Worm (Caenorhabditis elegans) whole organism, L1 larva: ENCODE measurements around the gene R02D5.4.
A peak's percentile ranks its signal among the peaks of the same experiment; 100 is the strongest.

Source experiments
- C16A3.4 ChIP-seq: fragments of 150-350 bp; optimal IDR thresholded peaks from 2 replicates; lab custom pipeline; 2014; ENCODE audit warnings: missing biosample characterization, missing genetic modification characterization
- C34B4.2 ChIP-seq: sonication (generic microtip); optimal IDR thresholded peaks from 2 replicates; lab custom pipeline; 2017; ENCODE audit warnings: mild to moderate bottlenecking, missing genetic modification characterization, missing compliant biosample characterization
- aly-2 ChIP-seq: fragments of 150-350 bp; optimal IDR thresholded peaks from 2 replicates; lab custom pipeline; 2014; ENCODE audit warnings: missing biosample characterization, missing genetic modification characterization
- ama-1 ChIP-seq: fragments of 150-350 bp; optimal IDR thresholded peaks from 2 replicates; lab custom pipeline; 2014
- ceh-82 ChIP-seq, 3 experiments: fragments of 150-350 bp in 1 of 3; sonication (generic microtip) in 2 of 3; optimal IDR thresholded peaks; 2 replicates each; lab custom pipeline; 2014 to 2017; ENCODE audit warnings: missing biosample characterization in 3 of 3, missing genetic modification characterization in 3 of 3
- ceh-88 ChIP-seq: fragments of 200-800 bp; sonication (Bioruptor generic); IDR thresholded peaks from 2 replicates; pipeline ENCODE4 v1.3.6; 2022; ENCODE audit warnings: missing genetic modification characterization, missing compliant biosample characterization
- dpl-1 ChIP-seq, 3 experiments: fragments of 150-350 bp in 2 of 3; sonication (generic microtip) in 1 of 3; optimal IDR thresholded peaks; 2 replicates each; lab custom pipeline; 2014 to 2017; ENCODE audit warnings: missing biosample characterization in 3 of 3, missing genetic modification characterization in 3 of 3, missing genetic modification reagents in 3 of 3
- dsc-1 ChIP-seq: sonication (generic microtip); optimal IDR thresholded peaks from 2 replicates; lab custom pipeline; 2016; ENCODE audit warnings: mild to moderate bottlenecking, missing genetic modification characterization, missing compliant biosample characterization
- efl-1 ChIP-seq, 4 experiments: fragments of 150-350 bp; optimal IDR thresholded peaks in 3 of 4; peaks in 1 of 4; 1 replicate in 1 of 4; 2 replicates in 3 of 4; lab custom pipeline; 2014; ENCODE audit warnings: missing biosample characterization in 2 of 4, missing genetic modification characterization in 2 of 4, missing genetic modification reagents in 2 of 4
- efl-3 ChIP-seq: fragments of 200-800 bp; sonication (Bioruptor generic); optimal IDR thresholded peaks from 2 replicates; lab custom pipeline; 2018; ENCODE audit warnings: mild to moderate bottlenecking, missing genetic modification characterization, missing compliant biosample characterization
- egl-27 ChIP-seq, 2 experiments: fragments of 150-350 bp in 1 of 2; sonication (generic microtip); optimal IDR thresholded peaks; 3 replicates each; lab custom pipeline; 2017 to 2018; ENCODE audit warnings: missing biosample characterization in 2 of 2, missing genetic modification characterization in 2 of 2, missing genetic modification reagents in 2 of 2
- ets-5 ChIP-seq: fragments of 200-800 bp; sonication (Bioruptor generic); IDR thresholded peaks from 2 replicates; pipeline ENCODE4 v1.3.6; 2022; ENCODE audit warnings: missing genetic modification characterization, missing compliant biosample characterization
- fkh-8 ChIP-seq: sonication (generic microtip); optimal IDR thresholded peaks from 2 replicates; lab custom pipeline; 2016; ENCODE audit warnings: mild to moderate bottlenecking, missing genetic modification characterization, missing compliant biosample characterization
- hlh-4 ChIP-seq: sonication (generic microtip); optimal IDR thresholded peaks from 2 replicates; lab custom pipeline; 2016; ENCODE audit warnings: mild to moderate bottlenecking, missing genetic modification characterization, missing compliant biosample characterization
- jun-1 ChIP-seq: fragments of 150-350 bp; optimal IDR thresholded peaks from 2 replicates; lab custom pipeline; 2014; ENCODE audit warnings: missing biosample characterization, missing genetic modification reagents, missing genetic modification characterization
- lin-14 ChIP-seq: fragments of 200-800 bp; sonication (Bioruptor generic); optimal IDR thresholded peaks from 2 replicates; lab custom pipeline; 2018; ENCODE audit warnings: mild to moderate bottlenecking, missing genetic modification characterization, moderate library complexity, missing compliant biosample characterization
- lin-15B ChIP-seq: fragments of 150-350 bp; sonication (generic microtip); optimal IDR thresholded peaks from 3 replicates; lab custom pipeline; 2014; ENCODE audit warnings: missing biosample characterization, missing genetic modification characterization
- lin-35 ChIP-seq, 2 experiments: fragments of 150-350 bp; optimal IDR thresholded peaks; 2 replicates each; lab custom pipeline; 2014; ENCODE audit warnings: missing biosample characterization in 2 of 2, missing genetic modification characterization in 2 of 2, missing genetic modification reagents in 2 of 2
- lir-3 ChIP-seq: sonication (generic microtip); optimal IDR thresholded peaks from 2 replicates; lab custom pipeline; 2016; ENCODE audit warnings: mild to moderate bottlenecking, missing genetic modification characterization, moderate library complexity, missing compliant biosample characterization; ENCODE audit not compliant: poor library complexity
- nhr-11 ChIP-seq: fragments of 150-350 bp; optimal IDR thresholded peaks from 2 replicates; lab custom pipeline; 2014; ENCODE audit warnings: missing biosample characterization, missing genetic modification characterization
- nhr-19 ChIP-seq: fragments of 200-800 bp; sonication (Bioruptor generic); conservative IDR thresholded peaks from 2 replicates; pipeline ENCODE4 v1.3.6; 2022; ENCODE audit warnings: missing genetic modification characterization, missing compliant biosample characterization
- nhr-20 ChIP-seq: sonication (generic microtip); optimal IDR thresholded peaks from 2 replicates; lab custom pipeline; 2016; ENCODE audit warnings: mild to moderate bottlenecking, missing genetic modification characterization, missing compliant biosample characterization
- nhr-28 ChIP-seq: fragments of 150-350 bp; optimal IDR thresholded peaks from 2 replicates; lab custom pipeline; 2014; ENCODE audit warnings: missing biosample characterization, missing genetic modification characterization
- nhr-47 ChIP-seq: sonication (generic microtip); optimal IDR thresholded peaks from 2 replicates; lab custom pipeline; 2016; ENCODE audit warnings: mild to moderate bottlenecking, missing genetic modification characterization, moderate library complexity, missing compliant biosample characterization
- nhr-76 ChIP-seq: sonication (generic microtip); optimal IDR thresholded peaks from 2 replicates; lab custom pipeline; 2017; ENCODE audit warnings: missing biosample characterization, missing genetic modification characterization
- nhr-85 ChIP-seq: sonication (generic microtip); peaks from one replicate; lab custom pipeline; 2016; ENCODE audit warnings: missing genetic modification characterization, inconsistent platforms, missing compliant biosample characterization
- nhr-90 ChIP-seq: sonication (generic microtip); optimal IDR thresholded peaks from 2 replicates; lab custom pipeline; 2016; ENCODE audit warnings: mild to moderate bottlenecking, missing genetic modification characterization, missing compliant biosample characterization; ENCODE audit not compliant: poor library complexity
- pag-3 ChIP-seq: sonication (generic microtip); optimal IDR thresholded peaks from 2 replicates; lab custom pipeline; 2017; ENCODE audit warnings: missing genetic modification characterization, mild to moderate bottlenecking, missing compliant biosample characterization, antibody characterized with exemption, borderline replicate concordance; ENCODE audit not compliant: insufficient read depth
- pax-3 ChIP-seq: fragments of 200-800 bp; sonication (Bioruptor generic); optimal IDR thresholded peaks from 2 replicates; lab custom pipeline; 2018; ENCODE audit warnings: mild to moderate bottlenecking, missing genetic modification characterization, moderate library complexity, missing compliant biosample characterization
- pqm-1 ChIP-seq: sonication (generic microtip); optimal IDR thresholded peaks from 3 replicates; lab custom pipeline; 2017; ENCODE audit warnings: missing biosample characterization, missing genetic modification characterization
- snpc-4 ChIP-seq: fragments of 150-350 bp; optimal IDR thresholded peaks from 2 replicates; lab custom pipeline; 2014; ENCODE audit warnings: missing biosample characterization, missing genetic modification characterization
- sox-4 ChIP-seq: sonication (generic microtip); optimal IDR thresholded peaks from 2 replicates; lab custom pipeline; 2016; ENCODE audit warnings: missing genetic modification characterization, missing compliant biosample characterization
- sptf-1 ChIP-seq: fragments of 150-350 bp; optimal IDR thresholded peaks from 2 replicates; lab custom pipeline; 2014; ENCODE audit warnings: missing biosample characterization, missing genetic modification characterization
- sup-37 ChIP-seq: fragments of 200-800 bp; sonication (Bioruptor generic); optimal IDR thresholded peaks from 2 replicates; lab custom pipeline; 2018; ENCODE audit warnings: mild to moderate bottlenecking, missing genetic modification characterization, missing compliant biosample characterization
- swsn-7 ChIP-seq: sonication (generic microtip); optimal IDR thresholded peaks from 2 replicates; lab custom pipeline; 2016; ENCODE audit warnings: missing genetic modification characterization, missing compliant biosample characterization
- tbx-2 ChIP-seq: sonication (generic microtip); optimal IDR thresholded peaks from 2 replicates; lab custom pipeline; 2016; ENCODE audit warnings: missing genetic modification characterization, missing compliant biosample characterization
- tlp-1 ChIP-seq: fragments of 150-350 bp; optimal IDR thresholded peaks from 2 replicates; lab custom pipeline; 2014; ENCODE audit warnings: missing biosample characterization, missing genetic modification characterization
- unc-30 ChIP-seq: sonication (generic microtip); optimal IDR thresholded peaks from 2 replicates; lab custom pipeline; 2017; ENCODE audit warnings: missing biosample characterization, missing genetic modification characterization
- unc-62 ChIP-seq: fragments of 150-350 bp; optimal IDR thresholded peaks from 2 replicates; lab custom pipeline; 2014; ENCODE audit warnings: missing biosample characterization, missing genetic modification reagents, missing genetic modification characterization
- xbp-1 ChIP-seq: sonication (generic microtip); optimal IDR thresholded peaks from 2 replicates; lab custom pipeline; 2016; ENCODE audit warnings: missing genetic modification characterization, missing compliant biosample characterization
- zag-1 ChIP-seq: fragments of 150-350 bp; optimal IDR thresholded peaks from 2 replicates; lab custom pipeline; 2014; ENCODE audit warnings: missing biosample characterization, missing genetic modification characterization
- zip-4 ChIP-seq: fragments of 200-800 bp; sonication (Bioruptor generic); optimal IDR thresholded peaks from 2 replicates; lab custom pipeline; 2018; ENCODE audit warnings: mild to moderate bottlenecking, missing genetic modification characterization, moderate library complexity, missing compliant biosample characterization
- ztf-11 ChIP-seq, 2 experiments: sonication (generic microtip); optimal IDR thresholded peaks; 2 replicates each; lab custom pipeline; 2016 to 2017; ENCODE audit warnings: missing genetic modification characterization in 2 of 2, missing biosample characterization in 1 of 2, missing compliant biosample characterization in 1 of 2
- ztf-4 ChIP-seq: fragments of 150-350 bp; optimal IDR thresholded peaks from 2 replicates; lab custom pipeline; 2014; ENCODE audit warnings: missing biosample characterization, missing genetic modification characterization

The R02D5.4 gene

DNA sequence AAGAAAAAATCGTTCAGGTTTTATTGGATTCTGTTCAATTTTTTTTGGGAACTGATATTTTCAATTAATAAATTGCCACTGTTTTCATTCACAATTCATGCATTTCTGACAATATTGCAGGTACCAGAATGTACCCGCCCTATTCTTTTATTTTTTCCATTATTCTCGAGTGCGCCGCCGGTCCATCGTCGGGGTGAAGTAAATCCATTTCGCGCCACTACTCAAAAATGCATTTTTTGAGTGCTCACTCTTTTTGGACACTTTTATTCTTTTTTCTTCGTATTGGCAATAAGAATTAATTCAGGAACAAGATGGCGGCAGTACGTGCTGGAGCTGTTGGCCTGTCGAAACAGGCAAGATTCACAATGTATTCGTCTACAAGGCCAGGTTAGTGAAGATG lies 46.3 kb upstream of the R02D5.4 start, which contains the start of gene kcnl-4:
TSS of gene kcnl-4 (plus strand) at position 301 of the 400 bp plus-strand sequence.
- TF ChIP-seq C16A3.4 (tag; lab: Kevin White, UChicago) (no peak), efl-3 (GFP tag; lab: Kevin White, UChicago) (no peak), nhr-47 (no peak), lin-14 (GFP tag; lab: Kevin White, UChicago) (no peak), sup-37 (GFP tag; lab: Kevin White, UChicago) (no peak), ztf-11 (tag; optimal IDR thresholded peaks at IDR 0.05; lab: Kevin White, UChicago) (no peak), pag-3 (tag; lab: Kevin White, UChicago) (no peak), lin-35 (GFP tag; optimal IDR thresholded peaks at IDR 0.05; lab: Kevin White, UChicago) (no peak), ceh-88 (GFP tag; lab: Robert Waterston, UW) (no peak)

ce11 chrV:14527210-14527609 lies 42.7 kb upstream of the R02D5.4 start:
- TF ChIP-seq nhr-19 (GFP tag; lab: Robert Waterston, UW) (no peak), C34B4.2 (tag; lab: Kevin White, UChicago) (no peak), unc-62 (GFP tag; lab: Kevin White, UChicago) (no peak), dsc-1 (tag; lab: Kevin White, UChicago) (no peak), lin-15B (tag; lab: Kevin White, UChicago) (no peak), pag-3 (tag; lab: Kevin White, UChicago) (no peak), xbp-1 (tag; lab: Kevin White, UChicago) (no peak), snpc-4 (tag; lab: Kevin White, UChicago) (no peak), pqm-1 (no peak), nhr-28 (no peak), zip-4 (GFP tag; lab: Kevin White, UChicago) (no peak), hlh-4 (tag; lab: Kevin White, UChicago) (no peak), sox-4 (no peak), ceh-82 (tag; optimal IDR thresholded peaks at IDR 0.05; lab: Kevin White, UChicago) (no peak), zag-1 (no peak), lir-3 (tag; lab: Kevin White, UChicago) (no peak), unc-30 (tag; lab: Kevin White, UChicago) (no peak), nhr-85 (no peak), ama-1 (lab: Kevin White, UChicago) (no peak)

- no peak for TF ChIP-seq pqm-1
- no peak for TF ChIP-seq sptf-1 (tag; lab: Kevin White, UChicago)
- TF ChIP-seq tbx-2 (tag; lab: Kevin White, UChicago): no peak
- TF ChIP-seq tlp-1 (tag; lab: Kevin White, UChicago): no peak
- no peak for TF ChIP-seq efl-3 (GFP tag; lab: Kevin White, UChicago)
- TF ChIP-seq hlh-4 (tag; lab: Kevin White, UChicago): no peak
- no peak for TF ChIP-seq ztf-4 (tag; lab: Kevin White, UChicago)
- no peak for TF ChIP-seq nhr-90 (tag; lab: Kevin White, UChicago)
- TF ChIP-seq unc-62 (GFP tag; lab: Kevin White, UChicago): no peak
- TF ChIP-seq egl-27 (tag; optimal IDR thresholded peaks at IDR 0.05; lab: Kevin White, UChicago): no peak
- no peak for TF ChIP-seq nhr-11 (tag; lab: Kevin White, UChicago)
- TF ChIP-seq xbp-1 (tag; lab: Kevin White, UChicago): no peak
- TF ChIP-seq, all 84 proteins: peak for 0
Observed at ce11 chrV:14525089-14525488, 40.6 kb upstream of the R02D5.4 start, which contains the start of gene hda-1. TSS of gene hda-1 (plus strand) at chrV:14525389.

- TF ChIP-seq xbp-1 (tag; lab: Kevin White, UChicago) (peak; percentile 15), aly-2 (no peak), hlh-4 (tag; lab: Kevin White, UChicago) (no peak), ets-5 (GFP tag; lab: Robert Waterston, UW) (no peak), efl-1 (optimal IDR thresholded peaks at IDR 0.05; lab: Kevin White, UChicago) (peak; percentile 38 to 41), efl-1 (GFP tag; optimal IDR thresholded peaks at IDR 0.05 in 1 of 2; lab: Kevin White, UChicago) (peak; percentile 6 to 85), lir-3 (tag; lab: Kevin White, UChicago) (no peak), tbx-2 (tag; lab: Kevin White, UChicago) (peak; percentile 5), dpl-1 (GFP tag; optimal IDR thresholded peaks at IDR 0.05; lab: Kevin White, UChicago) (peak in 2 of 3 experiments; percentile 30 to 31), nhr-76 (tag; lab: Kevin White, UChicago) (no peak), fkh-8 (tag; lab: Kevin White, UChicago) (peak; percentile 34), jun-1 (tag; lab: Kevin White, UChicago) (no peak), dsc-1 (tag; lab: Kevin White, UChicago) (peak; percentile 10), swsn-7 (peak; percentile 21), nhr-20 (tag; lab: Kevin White, UChicago) (peak; percentile 25), pax-3 (no peak)
Observed at ce11 chrV:14523788-14524582, 39.5 kb upstream of the R02D5.4 start, which contains the start of gene ril-1. TSS of gene ril-1 (minus strand) at chrV:14524129.
